Fruit fly (Drosophila melanogaster) whole organism, larva: ENCODE measurements around the gene pcm.

ENCODE experiments used
- noc ChIP-seq: fragments of 200-800 bp; sonication (Bioruptor generic); optimal IDR thresholded peaks from 3 replicates; lab custom pipeline; 2019; ENCODE audit warnings: missing biosample characterization, mild to moderate bottlenecking, missing genetic modification characterization, moderate library complexity

The pcm gene

dm6 chrX:19495611-19496583 lies 4.1 kb upstream of the pcm start:
- TF ChIP-seq noc (tag; lab: Kevin White, UChicago), result peak; percentile 36

- no peak for TF ChIP-seq noc (tag; lab: Kevin White, UChicago)
Measured at dm6 chrX:19494830-19495610, 3.2 kb upstream of the pcm start, which contains the start of the genes ksh, CG14200 and Pfrx. TSS of gene ksh (minus strand) at chrX:19494992. TSS of gene CG14200 (plus strand) at chrX:19495505. TSS of gene Pfrx (plus strand) at chrX:19495505.

- no peak for TF ChIP-seq noc (tag; lab: Kevin White, UChicago)
Measured at dm6 chrX:19494285-19494684, 2.5 kb upstream of the pcm start, which contains the start of gene CG12204. TSS of gene CG12204 (minus strand) at chrX:19494401.

- no peak for TF ChIP-seq noc (tag; lab: Kevin White, UChicago)
Measured at dm6 chrX:19485057-19485456, 6.8 kb downstream of the pcm start.

dm6 chrX:19480544-19481127 lies 11.2 kb downstream of the pcm start:
- TF ChIP-seq noc (tag; lab: Kevin White, UChicago), result no peak

dm6 chrX:19479869-19480326 lies 11.9 kb downstream of the pcm start, which contains the start of the genes Naa15-16 and mRpS14:
TSS of gene Naa15-16 (plus strand) at chrX:19479984.
TSS of gene mRpS14 (minus strand) at chrX:19480238.
- TF ChIP-seq noc (tag; lab: Kevin White, UChicago), result no peak

- no peak for TF ChIP-seq noc (tag; lab: Kevin White, UChicago)
Measured at dm6 chrX:19479134-19479533, 12.7 kb downstream of the pcm start, which contains the start of gene CG32533. TSS of gene CG32533 (minus strand) at chrX:19479411.

- no peak for TF ChIP-seq noc (tag; lab: Kevin White, UChicago)
Measured at dm6 chrX:19474763-19475162, 17.0 kb downstream of the pcm start, which contains the start of gene narya. TSS of gene narya (plus strand) at chrX:19475063.

- no peak for TF ChIP-seq noc (tag; lab: Kevin White, UChicago)
Measured at dm6 chrX:19461630-19462029, 30.2 kb downstream of the pcm start.

- TF ChIP-seq noc (tag; lab: Kevin White, UChicago), result no peak
Measured at dm6 chrX:19453138-19453537, 38.7 kb downstream of the pcm start.

dm6 chrX:19448297-19448696 lies 43.5 kb downstream of the pcm start:
- no peak for TF ChIP-seq noc (tag; lab: Kevin White, UChicago)
